Fruit fly (Drosophila melanogaster) whole organism: ENCODE data around the gene CG31689.

ENCODE experiments used
- CG8478 ChIP-seq: fragments of >200 bp; optimal IDR thresholded peaks from 2 replicates; lab custom pipeline; 2018; ENCODE audit warnings: inconsistent platforms
- EcR ChIP-seq, 2 experiments: fragments of >200 bp; optimal IDR thresholded peaks; 2 replicates each; lab custom pipeline; 2017; ENCODE audit warnings: missing biosample characterization in 2 of 2, missing genetic modification characterization in 2 of 2, missing genetic modification reagents in 2 of 2
- psq ChIP-seq: fragments of >200 bp; optimal IDR thresholded peaks from 2 replicates; lab custom pipeline; 2017
- usp ChIP-seq: fragments of >200 bp; optimal IDR thresholded peaks from 2 replicates; lab custom pipeline; 2017; ENCODE audit warnings: missing biosample characterization, missing genetic modification characterization, mixed read lengths

dm6 chr2L:2752460-2753411 is 27.3 kb downstream of the CG31689 start, which contains the start of gene Pgk:
- TF ChIP-seq psq (lab: Kevin White, UChicago) (peak; percentile 84), EcR (GFP tag; optimal IDR thresholded peaks at IDR 0.05; lab: Kevin White, UChicago) (no peak), CG8478 (no peak), usp (GFP tag; lab: Kevin White, UChicago) (no peak)
